Worm (Caenorhabditis elegans) whole organism, young adult: ENCODE data around the gene rrp-8.

ENCODE experiments used
- B0261.1 ChIP-seq: sonication (generic microtip); optimal IDR thresholded peaks from 2 replicates; lab custom pipeline; 2016; ENCODE audit warnings: mild to moderate bottlenecking, missing genetic modification characterization, moderate library complexity, missing compliant biosample characterization
- D2030.7 ChIP-seq: fragments of 200-800 bp; sonication (Bioruptor generic); IDR thresholded peaks from 2 replicates; pipeline ENCODE4 v1.3.6; 2022; ENCODE audit warnings: missing genetic modification reagents, missing genetic modification characterization, missing compliant biosample characterization
- F10E7.11 ChIP-seq: sonication (generic microtip); optimal IDR thresholded peaks from 2 replicates; lab custom pipeline; 2017; ENCODE audit warnings: mild to moderate bottlenecking, missing genetic modification characterization, moderate library complexity, missing compliant biosample characterization
- F22D6.2 ChIP-seq: sonication (generic microtip); optimal IDR thresholded peaks from 2 replicates; lab custom pipeline; 2016; ENCODE audit warnings: mild to moderate bottlenecking, missing genetic modification characterization, missing compliant biosample characterization
- F23B12.7 ChIP-seq: sonication (generic microtip); optimal IDR thresholded peaks from 2 replicates; lab custom pipeline; 2017; ENCODE audit warnings: missing genetic modification characterization, mild to moderate bottlenecking, missing compliant biosample characterization, antibody characterized with exemption, moderate library complexity; ENCODE audit not compliant: insufficient read depth
- F37B4.10 ChIP-seq: fragments of 200-800 bp; sonication (Bioruptor generic); IDR thresholded peaks from 2 replicates; pipeline ENCODE4 v1.3.6; 2022; ENCODE audit warnings: missing genetic modification characterization, missing compliant biosample characterization
- F57C9.4 ChIP-seq: sonication (generic microtip); optimal IDR thresholded peaks from 2 replicates; lab custom pipeline; 2017; ENCODE audit warnings: mild to moderate bottlenecking, missing genetic modification characterization, missing compliant biosample characterization
- T07F8.4 ChIP-seq: sonication (generic microtip); optimal IDR thresholded peaks from 2 replicates; lab custom pipeline; 2016; ENCODE audit warnings: mild to moderate bottlenecking, missing genetic modification characterization, moderate library complexity, missing compliant biosample characterization
- akir-1 ChIP-seq: fragments of 200-800 bp; sonication (Bioruptor generic); optimal IDR thresholded peaks from 2 replicates; lab custom pipeline; 2018; ENCODE audit warnings: mild to moderate bottlenecking, missing genetic modification characterization, moderate library complexity, missing compliant biosample characterization
- aptf-3 ChIP-seq: fragments of 200-800 bp; sonication (Bioruptor generic); IDR thresholded peaks from 2 replicates; pipeline ENCODE4 v1.3.6; 2022; ENCODE audit warnings: missing genetic modification characterization, missing compliant biosample characterization
- atf-7 ChIP-seq: sonication (generic microtip); optimal IDR thresholded peaks from 2 replicates; lab custom pipeline; 2017; ENCODE audit warnings: mild to moderate bottlenecking, missing genetic modification characterization, missing compliant biosample characterization
- bed-2 ChIP-seq: fragments of 200-800 bp; sonication (Bioruptor generic); IDR thresholded peaks from 2 replicates; pipeline ENCODE4 v1.3.6; 2022; ENCODE audit warnings: missing genetic modification reagents, missing genetic modification characterization, missing compliant biosample characterization
- ceh-40 ChIP-seq: fragments of 200-800 bp; sonication (Bioruptor generic); IDR thresholded peaks from 2 replicates; pipeline ENCODE4 v1.3.6; 2022; ENCODE audit warnings: missing genetic modification characterization, missing compliant biosample characterization
- die-1 ChIP-seq: sonication (generic microtip); optimal IDR thresholded peaks from 2 replicates; lab custom pipeline; 2016; ENCODE audit warnings: missing genotype, mild to moderate bottlenecking, missing genetic modification characterization, missing compliant biosample characterization
- dox-1 ChIP-seq: fragments of 200-800 bp; sonication (Bioruptor generic); IDR thresholded peaks from 2 replicates; pipeline ENCODE4 v1.3.6; 2022; ENCODE audit warnings: missing genetic modification reagents, missing genetic modification characterization, missing compliant biosample characterization
- dpff-1 ChIP-seq: sonication (generic microtip); optimal IDR thresholded peaks from 2 replicates; lab custom pipeline; 2017; ENCODE audit warnings: mild to moderate bottlenecking, missing genetic modification characterization, missing compliant biosample characterization
- dpl-1 ChIP-seq: fragments of 150-350 bp; optimal IDR thresholded peaks from 2 replicates; lab custom pipeline; 2014; ENCODE audit warnings: missing biosample characterization, missing genetic modification reagents, missing genetic modification characterization
- efl-1 ChIP-seq: fragments of 150-350 bp; optimal IDR thresholded peaks from 2 replicates; lab custom pipeline; 2014; ENCODE audit warnings: missing biosample characterization, missing genetic modification reagents, missing genetic modification characterization
- fkh-3 ChIP-seq: sonication (generic microtip); optimal IDR thresholded peaks from 2 replicates; lab custom pipeline; 2016; ENCODE audit warnings: mild to moderate bottlenecking, missing genetic modification characterization, missing compliant biosample characterization
- gei-17 ChIP-seq: fragments of 200-800 bp; sonication (Bioruptor generic); optimal IDR thresholded peaks from 2 replicates; lab custom pipeline; 2018; ENCODE audit warnings: mild to moderate bottlenecking, missing genetic modification characterization, missing compliant biosample characterization
- him-1 ChIP-seq: sonication (generic microtip); optimal IDR thresholded peaks from 2 replicates; lab custom pipeline; 2016; ENCODE audit warnings: missing genotype, missing genetic modification reagents, missing genetic modification characterization, missing compliant biosample characterization
- hlh-26 ChIP-seq: fragments of 200-800 bp; sonication (Bioruptor generic); conservative IDR thresholded peaks from 2 replicates; pipeline ENCODE4 v1.3.6; 2022; ENCODE audit warnings: missing genetic modification reagents, missing genetic modification characterization, missing compliant biosample characterization
- hmg-20 ChIP-seq: fragments of 200-800 bp; sonication (Bioruptor generic); IDR thresholded peaks from 2 replicates; pipeline ENCODE4 v1.3.6; 2022; ENCODE audit warnings: missing genetic modification reagents, missing genetic modification characterization, missing compliant biosample characterization
- lag-1 ChIP-seq: fragments of 200-800 bp; sonication (Bioruptor generic); IDR thresholded peaks from 2 replicates; pipeline ENCODE4 v1.3.6; 2022; ENCODE audit warnings: missing genetic modification reagents, missing genetic modification characterization, missing compliant biosample characterization
- lin-26 ChIP-seq: fragments of 200-800 bp; sonication (Bioruptor generic); IDR thresholded peaks from 2 replicates; pipeline ENCODE4 v1.3.6; 2022; ENCODE audit warnings: missing genetic modification reagents, missing genetic modification characterization, missing compliant biosample characterization
- lin-35 ChIP-seq, 3 experiments: fragments of 150-350 bp in 2 of 3; sonication (generic microtip) in 1 of 3; optimal IDR thresholded peaks; 2 replicates each; lab custom pipeline; 2014 to 2018; ENCODE audit warnings: missing biosample characterization in 3 of 3, missing genetic modification characterization in 3 of 3, missing genetic modification reagents in 3 of 3
- lir-1 ChIP-seq: fragments of 200-800 bp; sonication (Bioruptor generic); conservative IDR thresholded peaks from 2 replicates; pipeline ENCODE4 v1.3.6; 2022; ENCODE audit warnings: missing genetic modification reagents, missing genetic modification characterization, missing compliant biosample characterization
- madf-10 ChIP-seq: sonication (generic microtip); optimal IDR thresholded peaks from 2 replicates; lab custom pipeline; 2016; ENCODE audit warnings: mild to moderate bottlenecking, missing genetic modification characterization, missing compliant biosample characterization
- madf-3 ChIP-seq: fragments of 200-800 bp; sonication (Bioruptor generic); IDR thresholded peaks from 2 replicates; pipeline ENCODE4 v1.3.6; 2022; ENCODE audit warnings: missing genetic modification reagents, missing genetic modification characterization, missing compliant biosample characterization
- madf-6 ChIP-seq: fragments of 200-800 bp; sonication (Bioruptor generic); IDR thresholded peaks from 2 replicates; pipeline ENCODE4 v1.3.6; 2022; ENCODE audit warnings: missing genetic modification reagents, missing genetic modification characterization, missing compliant biosample characterization
- mcd-1 ChIP-seq: fragments of 200-800 bp; sonication (Bioruptor generic); IDR thresholded peaks from 2 replicates; pipeline ENCODE4 v1.3.6; 2022; ENCODE audit warnings: missing genetic modification reagents, missing genetic modification characterization, missing compliant biosample characterization
- nhr-179 ChIP-seq: sonication (generic microtip); optimal IDR thresholded peaks from 2 replicates; lab custom pipeline; 2016; ENCODE audit warnings: mild to moderate bottlenecking, missing genetic modification characterization, missing compliant biosample characterization
- nhr-27 ChIP-seq: fragments of 200-800 bp; sonication (Bioruptor generic); optimal IDR thresholded peaks from 2 replicates; lab custom pipeline; 2018; ENCODE audit warnings: mild to moderate bottlenecking, missing genetic modification characterization, moderate library complexity, missing compliant biosample characterization
- pbrm-1 ChIP-seq: fragments of 200-800 bp; sonication (Bioruptor generic); IDR thresholded peaks from 2 replicates; pipeline ENCODE4 v1.3.6; 2022; ENCODE audit warnings: missing genetic modification reagents, missing genetic modification characterization, missing compliant biosample characterization
- rcor-1 ChIP-seq: fragments of 200-800 bp; sonication (Bioruptor generic); IDR thresholded peaks from 2 replicates; pipeline ENCODE4 v1.3.6; 2022; ENCODE audit warnings: missing genetic modification reagents, missing genetic modification characterization, missing compliant biosample characterization
- sdz-38 ChIP-seq: sonication (generic microtip); optimal IDR thresholded peaks from 2 replicates; lab custom pipeline; 2016; ENCODE audit warnings: missing genotype, missing genetic modification characterization, missing compliant biosample characterization
- snpc-1.1 ChIP-seq: sonication (generic microtip); optimal IDR thresholded peaks from 2 replicates; lab custom pipeline; 2017; ENCODE audit warnings: missing genetic modification characterization, mild to moderate bottlenecking, missing compliant biosample characterization, antibody characterized with exemption, moderate library complexity, missing genotype, missing genetic modification reagents; ENCODE audit not compliant: insufficient read depth
- somi-1 ChIP-seq: fragments of 200-800 bp; sonication (Bioruptor generic); optimal IDR thresholded peaks from 2 replicates; lab custom pipeline; 2018; ENCODE audit warnings: mild to moderate bottlenecking, missing genetic modification characterization, missing compliant biosample characterization
- tbp1 ChIP-seq: fragments of 200-800 bp; sonication (Bioruptor generic); optimal IDR thresholded peaks from 2 replicates; lab custom pipeline; 2018; ENCODE audit warnings: mild to moderate bottlenecking, missing genetic modification characterization, missing compliant biosample characterization
- tbx-9 ChIP-seq: sonication (generic microtip); optimal IDR thresholded peaks from 2 replicates; lab custom pipeline; 2016; ENCODE audit warnings: borderline replicate concordance, missing genetic modification characterization, inconsistent platforms, missing compliant biosample characterization
- unc-130 ChIP-seq: sonication (generic microtip); optimal IDR thresholded peaks from 2 replicates; lab custom pipeline; 2016; ENCODE audit warnings: missing genetic modification reagents, missing genetic modification characterization, missing compliant biosample characterization
- xnd-1 ChIP-seq: sonication (generic microtip); optimal IDR thresholded peaks from 2 replicates; lab custom pipeline; 2016; ENCODE audit warnings: missing genotype, missing genetic modification reagents, missing genetic modification characterization, missing compliant biosample characterization
- zfh-2 ChIP-seq: fragments of 200-800 bp; sonication (Bioruptor generic); conservative IDR thresholded peaks from 2 replicates; pipeline ENCODE4 v1.3.6; 2022; ENCODE audit warnings: missing genetic modification reagents, missing genetic modification characterization, missing compliant biosample characterization
- ztf-22 ChIP-seq: fragments of 200-800 bp; sonication (Bioruptor generic); optimal IDR thresholded peaks from 2 replicates; lab custom pipeline; 2018; ENCODE audit warnings: mild to moderate bottlenecking, missing genetic modification characterization, moderate library complexity, missing compliant biosample characterization

The rrp-8 gene

DNA sequence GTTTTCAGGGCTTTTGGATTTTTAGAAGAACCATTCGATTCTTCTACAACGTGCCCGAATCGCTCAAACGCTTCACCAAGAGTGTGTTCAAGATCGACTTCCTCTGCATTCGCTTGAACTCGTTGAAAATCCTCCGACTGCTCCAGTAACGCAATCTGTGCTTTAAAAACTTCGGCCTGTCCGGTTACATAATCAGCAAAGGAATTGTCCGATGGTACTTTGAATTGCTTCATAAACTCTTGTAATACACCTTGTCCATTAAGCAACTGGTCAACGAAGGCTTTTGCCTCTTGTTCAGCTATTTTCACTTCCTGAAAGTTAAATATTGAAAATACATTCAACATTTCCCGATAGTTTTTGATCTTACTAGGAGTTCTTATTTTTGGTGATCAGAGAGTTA lies 24.3 kb downstream of the rrp-8 start (continued):
- TF ChIP-seq gei-17 (GFP tag; lab: Kevin White, UChicago) (no peak), zfh-2 (GFP tag; lab: Robert Waterston, UW) (no peak), B0261.1 (tag; lab: Kevin White, UChicago) (no peak)

DNA sequence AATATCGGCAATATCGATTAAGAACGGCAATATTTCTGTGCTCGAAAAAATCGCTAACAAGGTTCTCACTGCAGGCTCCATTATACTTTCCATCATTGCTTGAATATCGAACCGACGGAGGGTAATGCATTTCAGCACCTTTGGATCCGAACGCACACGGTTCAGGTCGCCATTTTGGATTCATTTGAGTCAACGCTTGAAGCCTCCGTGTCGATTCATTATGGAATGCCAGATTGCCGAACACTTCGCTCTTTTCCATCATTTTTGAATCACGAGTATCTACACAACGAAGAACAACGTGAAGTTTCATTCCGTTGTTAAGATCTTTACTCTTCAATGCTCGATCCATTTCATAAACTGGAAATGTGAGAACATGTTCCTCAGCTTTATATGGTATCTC lies 25.8 kb downstream of the rrp-8 start:
- TF ChIP-seq efl-1 (GFP tag; lab: Kevin White, UChicago) (no peak), lin-26 (0 out of 2 replicates have a peak, but pooled peaks have one; percentile 35), T07F8.4 (no peak), snpc-1.1 (tag; lab: Kevin White, UChicago) (no peak), bed-2 (no peak)
- TF ChIP-seq, all 124 proteins: peak for 1

DNA sequence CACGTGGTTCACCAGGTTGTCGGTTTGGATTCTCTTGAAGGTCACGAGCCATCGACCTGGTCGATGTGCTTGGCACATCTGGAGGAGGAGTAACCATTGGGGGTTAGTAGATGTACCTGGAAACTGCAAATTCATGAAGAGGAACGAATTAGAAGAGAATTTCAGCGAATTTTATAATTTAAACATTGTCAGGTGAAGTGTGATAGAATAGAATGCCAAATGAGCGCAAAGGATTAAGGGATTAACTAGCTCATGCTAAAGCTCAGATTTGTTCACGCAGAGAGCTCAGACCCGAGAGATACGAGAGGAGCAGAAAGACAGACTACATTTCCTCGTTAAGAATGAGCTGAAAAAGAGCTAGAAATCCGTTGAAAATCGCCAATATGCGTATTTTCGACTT lies 28.7 kb downstream of the rrp-8 start, which contains the start of gene daf-18:
Gene daf-18 (minus strand): TSS at position 126 of the 400 bp plus-strand sequence.
- TF ChIP-seq hmg-20 (GFP tag; lab: Robert Waterston, UW): no peak
- TF ChIP-seq lir-1: no peak
- no peak for TF ChIP-seq ztf-22 (GFP tag; lab: Kevin White, UChicago)
- no peak for TF ChIP-seq madf-3 (GFP tag; lab: Robert Waterston, UW)
- no peak for TF ChIP-seq tbx-9 (tag; lab: Kevin White, UChicago)

DNA sequence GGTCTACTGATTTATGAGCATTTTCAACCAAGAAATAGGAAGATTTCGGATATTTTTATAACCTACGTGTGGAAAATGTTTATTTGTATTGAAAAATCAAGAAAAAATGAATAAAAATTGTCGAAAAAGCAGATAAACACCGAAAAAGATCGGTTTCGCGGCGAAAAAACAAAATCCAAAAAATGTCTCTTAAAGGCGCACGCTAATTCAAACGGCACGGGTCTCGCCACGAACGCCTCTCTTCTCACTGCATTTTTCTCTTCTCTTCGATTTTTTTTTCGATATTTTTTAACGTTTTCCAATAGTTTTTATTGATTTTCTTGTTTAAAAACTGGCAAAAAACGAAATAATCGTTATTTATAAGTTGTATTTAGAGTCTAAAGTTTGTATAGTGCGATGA lies 29.2 kb downstream of the rrp-8 start:
- TF ChIP-seq dpl-1 (GFP tag; lab: Kevin White, UChicago) (peak; percentile 60), lin-35 (GFP tag; optimal IDR thresholded peaks at IDR 0.05; lab: Kevin White, UChicago) (peak in 1 of 3 experiments; percentile 19), F57C9.4 (tag; lab: Kevin White, UChicago) (no peak), dpff-1 (tag; lab: Kevin White, UChicago) (no peak), efl-1 (GFP tag; lab: Kevin White, UChicago) (peak; percentile 81), aptf-3 (GFP tag; lab: Robert Waterston, UW) (no peak), hmg-20 (GFP tag; lab: Robert Waterston, UW) (no peak), die-1 (tag; lab: Kevin White, UChicago) (no peak), F23B12.7 (tag; lab: Kevin White, UChicago) (no peak), ztf-22 (GFP tag; lab: Kevin White, UChicago) (no peak), hlh-26 (GFP tag; lab: Robert Waterston, UW) (no peak), xnd-1 (tag; lab: Kevin White, UChicago) (peak; percentile 76), atf-7 (no peak), madf-6 (GFP tag; lab: Robert Waterston, UW) (peak; percentile 74; the same call in 1 of the 2 replicates), akir-1 (GFP tag; lab: Kevin White, UChicago) (no peak), nhr-27 (no peak), madf-3 (GFP tag; lab: Robert Waterston, UW) (no peak), F10E7.11 (tag; lab: Kevin White, UChicago) (no peak), tbp1 (GFP tag; lab: Kevin White, UChicago) (peak; percentile 27), mcd-1 (GFP tag; lab: Robert Waterston, UW) (peak; percentile 31; the same call in 1 of the 2 replicates), F22D6.2 (no peak), madf-10 (tag; lab: Kevin White, UChicago) (no peak), somi-1 (GFP tag; lab: Kevin White, UChicago) (no peak), rcor-1 (0 out of 2 replicates have a peak, but pooled peaks have one; percentile 21), pbrm-1 (GFP tag; lab: Robert Waterston, UW) (0 out of 2 replicates have a peak, but pooled peaks have one; percentile 20), lag-1 (GFP tag; lab: Robert Waterston, UW) (no peak), him-1 (tag; lab: Kevin White, UChicago) (no peak), D2030.7 (GFP tag; lab: Robert Waterston, UW) (peak; percentile 75), dox-1 (peak; percentile 18; the same call in 1 of the 2 replicates), fkh-3 (no peak), nhr-179 (tag; lab: Kevin White, UChicago) (no peak), F37B4.10 (GFP tag; lab: Robert Waterston, UW) (no peak), sdz-38 (tag; lab: Kevin White, UChicago) (no peak), ceh-40 (no peak), unc-130 (no peak)
